Worm (Caenorhabditis elegans) whole organism, mixed stage, embryonic: ENCODE measurements around the gene F38B7.17.

Source experiments
- blmp-1 ChIP-seq: fragments of 150-350 bp; optimal IDR thresholded peaks from 2 replicates; lab custom pipeline; 2014; ENCODE audit warnings: missing biosample characterization, missing genetic modification characterization
- elt-3 ChIP-seq: fragments of 150-350 bp; optimal IDR thresholded peaks from 2 replicates; lab custom pipeline; 2014; ENCODE audit warnings: missing biosample characterization, missing genetic modification characterization
- nhr-237 ChIP-seq: fragments of 150-350 bp; optimal IDR thresholded peaks from 2 replicates; lab custom pipeline; 2014; ENCODE audit warnings: missing biosample characterization, missing genetic modification characterization
- nhr-76 ChIP-seq: sonication (generic microtip); optimal IDR thresholded peaks from 2 replicates; lab custom pipeline; 2017; ENCODE audit warnings: missing biosample characterization, missing genetic modification characterization
- pha-4 ChIP-seq: fragments of 150-350 bp; optimal IDR thresholded peaks from 2 replicates; lab custom pipeline; 2018; ENCODE audit warnings: missing biosample characterization, missing genetic modification reagents, missing genetic modification characterization
- snpc-4 ChIP-seq: fragments of 150-350 bp; optimal IDR thresholded peaks from 2 replicates; lab custom pipeline; 2014; ENCODE audit warnings: missing biosample characterization, missing genetic modification characterization
- zip-8 ChIP-seq: fragments of 150-350 bp; optimal IDR thresholded peaks from 2 replicates; lab custom pipeline; 2014; ENCODE audit warnings: missing biosample characterization, missing genetic modification characterization
- ztf-11 ChIP-seq: fragments of 150-350 bp; optimal IDR thresholded peaks from 2 replicates; lab custom pipeline; 2014; ENCODE audit warnings: missing biosample characterization, missing genetic modification characterization

DNA sequence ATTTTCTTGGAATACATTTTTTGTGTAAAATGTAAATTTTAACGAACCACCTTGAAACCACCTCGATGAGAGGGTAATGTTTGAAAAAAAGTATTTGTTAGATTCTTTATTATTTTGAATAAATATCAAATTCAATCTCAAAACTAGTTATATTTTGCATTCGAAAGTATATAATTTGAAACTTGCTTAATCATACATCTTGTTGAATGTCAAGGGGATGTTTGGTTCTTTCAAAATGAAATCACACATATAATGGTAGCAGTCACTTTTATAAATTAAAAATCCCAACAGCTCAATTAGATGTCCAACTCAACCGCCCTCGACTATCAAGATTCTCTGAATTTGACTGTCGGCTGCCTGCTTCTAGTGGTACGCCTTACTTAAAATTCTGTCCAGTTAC, 15.8 kb upstream of the F38B7.17 start, which contains the start of gene srx-87:
- TF ChIP-seq snpc-4 = no peak
- no peak for TF ChIP-seq elt-3 (tag; lab: Kevin White, UChicago)
- no peak for TF ChIP-seq pha-4 (tag; lab: Kevin White, UChicago)
- TF ChIP-seq blmp-1 = no peak
- no peak for TF ChIP-seq ztf-11 (tag; lab: Kevin White, UChicago)
- no peak for TF ChIP-seq nhr-237 (tag; lab: Kevin White, UChicago)
- TF ChIP-seq nhr-76 = no peak
- TF ChIP-seq zip-8 (tag; lab: Kevin White, UChicago) = no peak
